Fruit fly (Drosophila melanogaster): ENCODE measurements around the gene b.

b gene

DNA sequence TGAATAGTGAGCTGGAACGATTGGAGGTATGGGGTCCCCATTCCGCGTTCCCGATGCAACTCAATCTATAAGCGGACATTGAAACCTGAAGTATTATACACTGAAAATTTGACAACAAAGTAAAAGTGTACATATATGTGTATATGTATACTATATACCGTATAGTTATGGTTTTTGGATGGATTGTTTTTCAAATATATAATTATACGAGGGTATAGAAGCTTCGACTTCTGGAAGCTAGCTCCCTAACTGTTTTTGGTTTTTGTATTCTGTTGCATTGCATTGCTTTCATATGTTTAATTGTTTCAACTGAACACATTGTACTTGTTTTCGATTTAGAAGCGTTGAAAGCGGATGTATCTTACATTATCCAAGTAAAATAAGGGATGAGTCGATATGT lies 7.9 kb upstream of the b start, which contains the start of gene CG16888:
TSS of gene CG16888 (minus strand) at position 101 of the 400 bp plus-strand sequence.
- TF ChIP-seq pfk (GFP tag; optimal IDR thresholded peaks at IDR 0.05) (peak; percentile 59), CG11723 (GFP tag; optimal IDR thresholded peaks at IDR 0.05) (no peak), CG6765 (GFP tag; optimal IDR thresholded peaks at IDR 0.05) (no peak)

DNA sequence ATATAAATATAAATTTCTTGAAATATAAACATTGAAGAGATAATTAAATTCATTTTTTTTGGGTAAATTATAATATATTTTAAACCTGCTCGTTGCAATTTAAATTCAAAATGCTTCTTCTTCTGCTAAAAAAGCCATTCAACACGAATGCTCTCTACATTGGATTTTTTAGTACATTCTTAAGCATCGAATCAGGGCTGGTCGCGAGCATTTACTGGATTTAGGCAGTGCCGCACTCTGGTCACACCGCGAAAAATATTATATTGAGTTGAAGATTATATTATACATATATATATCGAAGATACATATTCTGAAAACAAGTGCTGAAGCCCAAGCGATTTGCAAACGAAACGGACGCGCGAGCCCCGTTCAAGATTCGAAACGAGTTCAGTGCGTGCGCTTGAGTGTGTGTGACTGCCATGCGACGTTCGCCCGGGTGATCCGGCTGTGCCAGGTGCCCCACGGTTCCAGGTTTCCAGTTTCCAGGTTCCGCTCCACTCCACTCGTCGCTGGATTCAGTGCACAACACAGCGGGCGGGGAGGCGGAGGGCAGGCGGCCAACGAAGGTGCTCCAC lies 7.4 kb upstream of the b start, which contains the start of gene Sos:
TSS of gene Sos (plus strand) at position 213 of the 575 bp plus-strand sequence.
- TF ChIP-seq hkb (optimal IDR thresholded peaks at IDR 0.05) (no peak), hkb (GFP tag; IDR thresholded peaks at IDR 0.05) (no peak), Dll (GFP tag; IDR thresholded peaks at IDR 0.05; ENCODE audit: partially characterized antibody) (0 out of 4 replicates have a peak, but pooled peaks have one; percentile 12), HLH3B (GFP tag; IDR thresholded peaks at IDR 0.05) (no peak), CG13287 (GFP tag; IDR thresholded peaks at IDR 0.05; ENCODE audit: partially characterized antibody) (peak; percentile 53), CG34422 (GFP tag; IDR thresholded peaks at IDR 0.05) (no peak), CG43689 (GFP tag; IDR thresholded peaks at IDR 0.05) (no peak), CG12104 (GFP tag; optimal IDR thresholded peaks at IDR 0.05) (no peak), Bdp1 (GFP tag; optimal IDR thresholded peaks at IDR 0.05) (no peak), CG12155 (GFP tag; optimal IDR thresholded peaks at IDR 0.05) (peak; percentile 37), Lhr (GFP tag; optimal IDR thresholded peaks at IDR 0.05) (peak; percentile 86), Max (GFP tag; optimal IDR thresholded peaks at IDR 0.05) (no peak), CG2120 (GFP tag; optimal IDR thresholded peaks at IDR 0.05) (no peak), CG2116 (GFP tag; optimal IDR thresholded peaks at IDR 0.05) (peak; percentile 38), vvl (GFP tag; IDR thresholded peaks at IDR 0.05) (0 out of 2 replicates have a peak, but pooled peaks have one; percentile 23), pzg (GFP tag; optimal IDR thresholded peaks at IDR 0.05) (peak; percentile 96), chn (GFP tag; optimal IDR thresholded peaks at IDR 0.05) (no peak), CG17186 (GFP tag; optimal IDR thresholded peaks at IDR 0.05) (peak; percentile 9), CG17912 (GFP tag; optimal IDR thresholded peaks at IDR 0.05) (peak; percentile 53), HLHmδ (GFP tag; optimal IDR thresholded peaks at IDR 0.05) (no peak), CG17385 (GFP tag; optimal IDR thresholded peaks at IDR 0.05) (peak; percentile 99), CG10462 (GFP tag; optimal IDR thresholded peaks at IDR 0.05) (no peak), row (GFP tag; IDR thresholded peaks at IDR 0.05) (peak; percentile 41; the same call in 2 of the 3 replicates), lmd (GFP tag; IDR thresholded peaks at IDR 0.05) (no peak), HmgD (GFP tag; optimal IDR thresholded peaks at IDR 0.05) (no peak), CG1024 (GFP tag; IDR thresholded peaks at IDR 0.05) (no peak), CG18476 (GFP tag; optimal IDR thresholded peaks at IDR 0.05) (no peak), Scr (GFP tag; IDR thresholded peaks at IDR 0.05; ENCODE audit: partially characterized antibody) (peak; percentile 27; the same call in 1 of the 2 replicates), crp (GFP tag; optimal IDR thresholded peaks at IDR 0.05) (no peak), stwl (tag; optimal IDR thresholded peaks at IDR 0.05) (peak; percentile 79), CG14710 (tag; optimal IDR thresholded peaks at IDR 0.05) (peak; percentile 60), CG10979 (tag; optimal IDR thresholded peaks at IDR 0.05) (no peak), CG17829 (tag; optimal IDR thresholded peaks at IDR 0.05) (peak; percentile 47), Ptx1 (GFP tag; IDR thresholded peaks at IDR 0.05) (no peak), CG12942 (GFP tag; optimal IDR thresholded peaks at IDR 0.05) (no peak), CG32532 (GFP tag; IDR thresholded peaks at IDR 0.05) (0 out of 2 replicates have a peak, but pooled peaks have one; percentile 9), wor (GFP tag; IDR thresholded peaks at IDR 0.05) (no peak), Sry-β (GFP tag; optimal IDR thresholded peaks at IDR 0.05) (no peak), CG12744 (GFP tag; optimal IDR thresholded peaks at IDR 0.05) (no peak), fd64A (GFP tag; optimal IDR thresholded peaks at IDR 0.05) (no peak), br (optimal IDR thresholded peaks at IDR 0.05) (no peak), cato (GFP tag; optimal IDR thresholded peaks at IDR 0.05; ENCODE audit: borderline replicate concordance) (no peak), CG5245 (GFP tag; optimal IDR thresholded peaks at IDR 0.05) (no peak), MESR4 (GFP tag; optimal IDR thresholded peaks at IDR 0.05) (peak; percentile 88), nerfin-2 (GFP tag; IDR thresholded peaks at IDR 0.05; ENCODE audit: partially characterized antibody) (no peak), mam (GFP tag; optimal IDR thresholded peaks at IDR 0.05) (no peak)

Measured in whole organism, embryonic.